Fruit fly (Drosophila melanogaster): ENCODE measurements around the gene CG1113.
A peak's percentile ranks its signal among the peaks of the same experiment; 100 is the strongest.

Gene CG1113

dm6 chr3R:5264251-5265098 is 11.5 kb downstream of the CG1113 start (continued):
- TF ChIP-seq Rx (GFP tag; IDR thresholded peaks at IDR 0.05) (0 out of 2 replicates have a peak, but pooled peaks have one; percentile 2), Vsx1 (GFP tag; optimal IDR thresholded peaks at IDR 0.05) (peak; percentile 38), Xbp1 (GFP tag; optimal IDR thresholded peaks at IDR 0.05) (no peak), CG31388 (GFP tag; optimal IDR thresholded peaks at IDR 0.05) (no peak), esg (GFP tag; conservative IDR thresholded peaks at IDR 0.05) (no peak), sens-2 (GFP tag; IDR thresholded peaks at IDR 0.05) (no peak), lab (GFP tag; optimal IDR thresholded peaks at IDR 0.05) (peak; percentile 60), Six4 (GFP tag; optimal IDR thresholded peaks at IDR 0.05) (no peak), MESR4 (GFP tag; optimal IDR thresholded peaks at IDR 0.05) (no peak), CG1602 (GFP tag; optimal IDR thresholded peaks at IDR 0.05) (peak; percentile 7), CG9932 (GFP tag; IDR thresholded peaks at IDR 0.05) (no peak), Sry-δ (GFP tag; optimal IDR thresholded peaks at IDR 0.05) (peak; percentile 16), nau (GFP tag; optimal IDR thresholded peaks at IDR 0.05) (peak; percentile 30), pros (GFP tag; optimal IDR thresholded peaks at IDR 0.05) (no peak), sens (GFP tag) (peak; percentile 86), Hsf (GFP tag; optimal IDR thresholded peaks at IDR 0.05) (no peak), Myb (GFP tag; optimal IDR thresholded peaks at IDR 0.05) (no peak), CG8924 (tag; optimal IDR thresholded peaks at IDR 0.05) (peak; percentile 79), Hr3 (GFP tag; optimal IDR thresholded peaks at IDR 0.05) (no peak), sr (GFP tag; IDR thresholded peaks at IDR 0.05) (no peak), slou (GFP tag; optimal IDR thresholded peaks at IDR 0.05) (no peak), lilli (GFP tag; optimal IDR thresholded peaks at IDR 0.05) (peak; percentile 39), CG13296 (GFP tag; optimal IDR thresholded peaks at IDR 0.05) (peak; percentile 54), CG9727 (GFP tag; optimal IDR thresholded peaks at IDR 0.05) (peak; percentile 46), CG11695 (GFP tag; IDR thresholded peaks at IDR 0.05) (no peak), CG13775 (GFP tag; optimal IDR thresholded peaks at IDR 0.05) (peak; percentile 42), salm (tag; optimal IDR thresholded peaks at IDR 0.05) (no peak), nmo (GFP tag; optimal IDR thresholded peaks at IDR 0.05) (peak; percentile 46), CG11398 (GFP tag; optimal IDR thresholded peaks at IDR 0.05) (no peak), onecut (GFP tag; IDR thresholded peaks at IDR 0.05) (peak; percentile 6; the same call in 1 of the 2 replicates), org-1 (GFP tag; optimal IDR thresholded peaks at IDR 0.05) (peak; percentile 43), CG3847 (GFP tag; IDR thresholded peaks at IDR 0.05) (0 out of 2 replicates have a peak, but pooled peaks have one; percentile 27), Oli (tag; optimal IDR thresholded peaks at IDR 0.05) (peak; percentile 45), dpn (GFP tag; optimal IDR thresholded peaks at IDR 0.05) (peak; percentile 23 to 37), CG6854 (GFP tag; optimal IDR thresholded peaks at IDR 0.05) (peak; percentile 33), CG8290 (GFP tag; optimal IDR thresholded peaks at IDR 0.05) (peak; percentile 9), CG8290 (tag; optimal IDR thresholded peaks at IDR 0.05) (peak in 1 of 2 experiments; percentile 49), bab2 (GFP tag; optimal IDR thresholded peaks at IDR 0.05) (no peak), H2.0 (GFP tag; IDR thresholded peaks at IDR 0.05) (no peak), nerfin-2 (GFP tag; IDR thresholded peaks at IDR 0.05; ENCODE audit: partially characterized antibody) (no peak), her (GFP tag; optimal IDR thresholded peaks at IDR 0.05) (peak; percentile 37), CG7839 (tag; optimal IDR thresholded peaks at IDR 0.05) (peak; percentile 52), CG9876 (GFP tag; optimal IDR thresholded peaks at IDR 0.05) (peak; percentile 45), mam (GFP tag; optimal IDR thresholded peaks at IDR 0.05) (peak; percentile 8), schlank (tag; optimal IDR thresholded peaks at IDR 0.05) (no peak), CG8359 (GFP tag; optimal IDR thresholded peaks at IDR 0.05; ENCODE audit: borderline replicate concordance) (no peak), CG12942 (GFP tag; optimal IDR thresholded peaks at IDR 0.05) (no peak), Fer1 (GFP tag; optimal IDR thresholded peaks at IDR 0.05) (peak; percentile 58), CG9437 (GFP tag; optimal IDR thresholded peaks at IDR 0.05) (peak; percentile 65), CG7372 (GFP tag; IDR thresholded peaks at IDR 0.05) (no peak)

All from whole organism, embryonic.